Fruit fly (Drosophila melanogaster) Kc167 (cell line): Measurements from ENCODE around the gene SoxN.

ENCODE experiments used
- Myc ChIP-seq: fragments of >200 bp; optimal IDR thresholded peaks from 2 replicates; lab custom pipeline; 2017; ENCODE audit warnings: missing external identifiers
- Sin3A ChIP-seq: fragments of >200 bp; optimal IDR thresholded peaks from 2 replicates; lab custom pipeline; 2018; ENCODE audit warnings: missing external identifiers
- h ChIP-seq: fragments of >200 bp; optimal IDR thresholded peaks from 3 replicates; lab custom pipeline; 2018; ENCODE audit warnings: missing external identifiers
- insv ChIP-seq: fragments of >200 bp; optimal IDR thresholded peaks from 3 replicates; lab custom pipeline; 2018; ENCODE audit warnings: missing external identifiers
- psq ChIP-seq: fragments of >200 bp; optimal IDR thresholded peaks from 2 replicates; lab custom pipeline; 2017; ENCODE audit warnings: missing external identifiers
- ttk ChIP-seq: sonication (Bioruptor generic); optimal IDR thresholded peaks from 2 replicates; lab custom pipeline; 2017; ENCODE audit warnings: missing external identifiers

SoxN gene

dm6 chr2L:8825222-8825869, at the start of gene SoxN:
SoxN (plus strand) TSS chr2L:8825645.
- no peak for TF ChIP-seq h (lab: Kevin White, UChicago)
- TF ChIP-seq Sin3A = no peak
- TF ChIP-seq insv = no peak
- TF ChIP-seq psq = no peak
- TF ChIP-seq Myc (lab: Kevin White, UChicago) = no peak
- no peak for TF ChIP-seq ttk (lab: Kevin White, UChicago)

DNA sequence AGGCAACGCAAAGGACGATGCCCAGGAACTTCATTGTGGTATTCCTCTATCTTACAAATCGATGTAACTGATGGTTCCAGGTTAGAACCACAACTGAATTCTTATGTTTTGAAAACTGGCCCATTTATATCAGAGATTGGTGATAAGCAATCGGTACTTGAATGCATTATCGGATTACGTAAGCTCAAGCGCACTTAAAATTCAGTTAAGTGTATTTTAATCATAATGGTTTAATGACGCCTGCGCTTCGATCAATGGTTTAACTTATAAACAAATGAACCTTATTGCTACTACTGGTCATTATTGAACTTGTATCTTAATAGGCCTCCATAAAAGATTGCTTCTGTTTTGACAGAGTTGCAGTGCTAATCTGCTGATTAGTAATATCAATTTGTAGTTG, 49.3 kb upstream of the SoxN start, which contains the start of gene LManV:
Gene LManV, minus strand, starts transcription at position 101 of the 400 bp plus-strand sequence.
- TF ChIP-seq Sin3A (no peak), psq (no peak), Myc (lab: Kevin White, UChicago) (no peak)

DNA sequence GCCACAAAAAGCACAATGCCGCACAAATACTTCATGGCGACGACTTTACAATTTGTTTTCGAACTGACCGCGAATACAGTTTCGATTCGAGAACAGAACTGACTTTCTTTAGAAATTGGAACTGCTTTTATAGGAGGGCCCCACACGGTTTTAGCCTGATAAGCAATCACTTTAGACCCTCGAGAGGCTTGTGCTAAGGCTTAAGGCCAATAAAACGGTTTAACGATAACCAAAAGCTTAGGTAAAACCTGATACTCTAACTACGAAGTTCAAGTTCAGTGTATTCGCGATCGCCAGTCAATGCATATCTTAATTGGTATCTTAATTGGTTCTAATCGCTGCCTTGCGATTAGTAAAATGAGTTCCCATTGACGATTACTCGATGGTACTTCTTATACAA, 44.3 kb upstream of the SoxN start, which contains the start of gene LManVI:
Gene LManVI, minus strand, starts transcription at position 101 of the 400 bp plus-strand sequence.
- TF ChIP-seq Myc (lab: Kevin White, UChicago) (no peak), insv (no peak), ttk (lab: Kevin White, UChicago) (no peak), psq (no peak), h (lab: Kevin White, UChicago) (no peak), Sin3A (no peak)

- TF ChIP-seq Sin3A = no peak
- TF ChIP-seq Myc (lab: Kevin White, UChicago) = no peak
- TF ChIP-seq h (lab: Kevin White, UChicago) = no peak
- no peak for TF ChIP-seq psq
- no peak for TF ChIP-seq insv
- no peak for TF ChIP-seq ttk (lab: Kevin White, UChicago)
Observed at dm6 chr2L:8782400-8782799, 43.0 kb upstream of the SoxN start, which contains the start of gene CG42710. CG42710 (minus strand) TSS chr2L:8782500.

DNA sequence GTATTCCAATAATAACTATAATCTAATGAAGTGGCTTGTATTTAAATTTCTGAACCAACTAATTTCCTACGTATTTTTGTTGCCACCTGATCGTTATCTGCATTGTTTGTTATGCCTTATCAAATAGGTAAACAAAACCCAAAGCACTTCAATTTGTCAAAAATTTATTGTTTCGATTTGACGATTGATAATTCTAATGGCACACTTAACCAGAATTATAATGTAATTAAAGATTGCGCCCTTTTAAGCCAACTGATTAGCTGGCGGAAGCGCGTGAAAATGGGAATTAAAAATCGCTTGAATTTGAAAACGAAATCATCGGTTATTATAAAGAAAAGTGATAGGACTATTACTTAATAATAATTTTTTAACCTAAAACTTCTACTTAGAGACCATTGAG, 40.7 kb upstream of the SoxN start:
- TF ChIP-seq h (lab: Kevin White, UChicago) = no peak
- TF ChIP-seq ttk (lab: Kevin White, UChicago) = no peak
- TF ChIP-seq Sin3A = no peak
- TF ChIP-seq Myc (lab: Kevin White, UChicago) = no peak
- TF ChIP-seq insv = no peak
- TF ChIP-seq psq = no peak

- TF ChIP-seq ttk (lab: Kevin White, UChicago) = no peak
- TF ChIP-seq insv = no peak
- no peak for TF ChIP-seq Sin3A
- TF ChIP-seq psq = no peak
- no peak for TF ChIP-seq Myc (lab: Kevin White, UChicago)
- TF ChIP-seq h (lab: Kevin White, UChicago) = no peak
Observed at dm6 chr2L:8787575-8787974, 37.9 kb upstream of the SoxN start.

DNA sequence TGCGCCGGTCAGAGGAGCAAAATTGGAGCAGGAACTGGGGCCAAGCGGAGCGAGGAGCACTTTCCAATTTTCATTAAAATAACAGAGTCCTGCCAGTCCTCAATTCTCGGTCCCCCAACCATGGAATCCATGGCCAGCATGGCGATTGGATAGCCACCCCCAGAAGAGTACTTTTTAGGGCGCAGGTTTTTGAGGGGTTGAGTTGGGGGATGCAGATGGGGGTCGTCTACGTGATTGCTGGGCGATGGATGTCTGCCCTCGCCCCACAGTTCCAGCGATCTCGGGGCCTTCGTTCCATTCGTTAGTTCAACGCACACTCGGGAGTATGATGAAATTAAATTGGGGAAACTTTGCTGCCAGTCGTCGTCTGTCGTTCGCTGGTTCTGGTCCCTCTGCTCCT, 33.7 kb upstream of the SoxN start:
- no peak for TF ChIP-seq insv
- TF ChIP-seq ttk (lab: Kevin White, UChicago) = no peak
- TF ChIP-seq psq = no peak
- TF ChIP-seq Myc (lab: Kevin White, UChicago) = no peak
- no peak for TF ChIP-seq h (lab: Kevin White, UChicago)
- TF ChIP-seq Sin3A = no peak

- no peak for TF ChIP-seq Myc (lab: Kevin White, UChicago)
- TF ChIP-seq psq = no peak
- no peak for TF ChIP-seq insv
- TF ChIP-seq Sin3A = no peak
- TF ChIP-seq ttk (lab: Kevin White, UChicago) = no peak
- TF ChIP-seq h (lab: Kevin White, UChicago) = no peak
Observed at dm6 chr2L:8794151-8794550, 31.3 kb upstream of the SoxN start.

- TF ChIP-seq h (lab: Kevin White, UChicago) = no peak
- no peak for TF ChIP-seq Myc (lab: Kevin White, UChicago)
- no peak for TF ChIP-seq insv
- TF ChIP-seq psq = no peak
- no peak for TF ChIP-seq Sin3A
- no peak for TF ChIP-seq ttk (lab: Kevin White, UChicago)
Observed at dm6 chr2L:8799009-8799408, 26.4 kb upstream of the SoxN start.

dm6 chr2L:8804128-8804527, 21.3 kb upstream of the SoxN start:
- TF ChIP-seq Sin3A (no peak), h (lab: Kevin White, UChicago) (no peak), Myc (lab: Kevin White, UChicago) (no peak), ttk (lab: Kevin White, UChicago) (no peak), psq (no peak), insv (no peak)

dm6 chr2L:8809812-8810211, 15.6 kb upstream of the SoxN start:
- TF ChIP-seq insv = no peak
- no peak for TF ChIP-seq h (lab: Kevin White, UChicago)
- TF ChIP-seq psq = no peak
- TF ChIP-seq Sin3A = no peak
- TF ChIP-seq ttk (lab: Kevin White, UChicago) = no peak
- TF ChIP-seq Myc (lab: Kevin White, UChicago) = no peak

- TF ChIP-seq h (lab: Kevin White, UChicago) (no peak), insv (no peak), ttk (lab: Kevin White, UChicago) (no peak), Sin3A (no peak), psq (no peak), Myc (lab: Kevin White, UChicago) (no peak)
Observed at dm6 chr2L:8817343-8817742, 8.1 kb upstream of the SoxN start.

DNA sequence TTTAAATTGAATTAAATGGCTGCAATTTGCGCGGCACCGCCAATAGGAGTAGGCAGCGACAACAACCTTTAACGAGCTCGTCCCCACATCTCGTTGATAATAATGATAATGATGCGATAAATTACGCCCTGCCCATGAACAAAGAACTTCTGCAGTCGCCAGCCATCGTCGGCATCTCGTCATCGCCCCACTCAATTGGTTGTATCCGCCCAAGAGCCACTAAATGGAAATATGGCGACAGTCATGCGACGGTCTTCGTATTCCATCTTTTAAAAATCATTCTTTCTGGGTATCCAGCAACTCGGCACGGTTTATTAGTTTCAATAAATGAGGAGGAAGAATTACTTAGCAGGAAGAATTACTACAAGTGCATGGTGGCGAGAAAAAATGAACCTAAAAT, 4.9 kb upstream of the SoxN start:
- no peak for TF ChIP-seq h (lab: Kevin White, UChicago)
- TF ChIP-seq insv = no peak
- no peak for TF ChIP-seq psq
